Fruit fly (Drosophila melanogaster): ENCODE data around the gene CG32808.

Gene CG32808

DNA sequence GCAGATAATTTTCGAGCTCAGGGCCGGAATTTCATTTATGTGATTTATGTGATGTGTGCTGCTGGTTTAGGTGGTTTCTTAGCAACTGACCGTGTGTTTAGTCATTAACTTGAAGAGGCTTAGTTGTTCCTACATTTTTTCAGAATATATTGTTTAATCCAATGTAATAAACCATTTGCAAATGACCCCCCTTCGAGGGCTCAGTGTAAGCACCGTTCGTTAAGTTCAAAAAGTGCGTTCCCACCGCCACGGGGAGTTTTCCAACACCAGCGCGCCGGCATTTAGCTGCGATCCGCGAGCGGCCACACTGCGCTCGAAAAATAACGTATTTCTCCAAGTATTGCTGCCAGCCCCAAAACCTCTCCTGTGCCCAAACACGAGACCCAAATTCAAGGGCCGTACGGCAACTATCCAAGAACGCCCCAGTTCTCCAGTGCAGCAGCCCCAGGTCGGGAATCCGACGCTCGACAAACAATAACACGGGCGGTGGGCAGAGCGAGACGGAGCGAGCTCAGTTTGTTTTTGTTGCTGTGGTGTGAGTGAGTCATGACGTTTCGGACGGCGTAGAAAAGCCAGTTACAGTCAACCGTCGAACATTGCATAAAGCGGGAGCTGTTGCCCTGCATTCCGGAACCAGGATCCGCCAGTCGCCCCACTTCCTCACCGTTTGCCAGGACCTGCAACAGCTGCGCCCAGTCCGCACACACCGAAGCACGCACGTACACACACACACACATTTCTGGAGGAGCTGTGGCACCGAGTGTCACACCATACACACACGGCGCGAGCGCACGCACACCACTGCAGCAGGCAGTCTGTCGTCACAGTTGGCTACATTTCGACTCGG is 8.9 kb upstream of the CG32808 start, which contains the start of gene rush (continued):
- no peak for TF ChIP-seq Doc2 (GFP tag; IDR thresholded peaks at IDR 0.05)
- TF ChIP-seq so (GFP tag; IDR thresholded peaks at IDR 0.05) = no peak
- no peak for TF ChIP-seq CG11085 (GFP tag; IDR thresholded peaks at IDR 0.05)
- TF ChIP-seq pho (GFP tag; optimal IDR thresholded peaks at IDR 0.05) = peak; percentile 53
- no peak for TF ChIP-seq CG5180 (GFP tag; optimal IDR thresholded peaks at IDR 0.05)
- peak; percentile 29 for TF ChIP-seq ERR (GFP tag; optimal IDR thresholded peaks at IDR 0.05)
- TF ChIP-seq tll (GFP tag; optimal IDR thresholded peaks at IDR 0.05) = no peak
- TF ChIP-seq sug (tag; optimal IDR thresholded peaks at IDR 0.05) = peak; percentile 38
- no peak for TF ChIP-seq psq (GFP tag; optimal IDR thresholded peaks at IDR 0.05)
- no peak for TF ChIP-seq CG3726 (GFP tag; IDR thresholded peaks at IDR 0.05)
- peak; percentile 10 for TF ChIP-seq PHDP (tag; optimal IDR thresholded peaks at IDR 0.05)
- no peak for TF ChIP-seq wek (GFP tag; optimal IDR thresholded peaks at IDR 0.05)
- no peak for TF ChIP-seq CG10565 (GFP tag; optimal IDR thresholded peaks at IDR 0.05)
- no peak for TF ChIP-seq Atf-2 (GFP tag; optimal IDR thresholded peaks at IDR 0.05)
- TF ChIP-seq CG10959 (GFP tag; IDR thresholded peaks at IDR 0.05) = no peak
- no peak for TF ChIP-seq CG12236 (GFP tag; optimal IDR thresholded peaks at IDR 0.05)
- TF ChIP-seq klu (GFP tag; IDR thresholded peaks at IDR 0.05) = no peak
- TF ChIP-seq CG7987 (GFP tag; optimal IDR thresholded peaks at IDR 0.05) = no peak
- TF ChIP-seq CG10462 (GFP tag; optimal IDR thresholded peaks at IDR 0.05) = no peak
- no peak for TF ChIP-seq CG10979 (tag; optimal IDR thresholded peaks at IDR 0.05)
- TF ChIP-seq Oli (tag; optimal IDR thresholded peaks at IDR 0.05) = no peak
- TF ChIP-seq sob (GFP tag; IDR thresholded peaks at IDR 0.05) = peak; percentile 46; the same call in 1 of the 2 replicates
- TF ChIP-seq kni (GFP tag; optimal IDR thresholded peaks at IDR 0.05) = peak; percentile 5
- TF ChIP-seq CG17359 (tag; optimal IDR thresholded peaks at IDR 0.05) = no peak
- TF ChIP-seq sc (optimal IDR thresholded peaks at IDR 0.05) = no peak
- TF ChIP-seq sc (GFP tag; optimal IDR thresholded peaks at IDR 0.05) = no peak
- TF ChIP-seq ATbp (GFP tag; optimal IDR thresholded peaks at IDR 0.05) = peak; percentile 4
- TF ChIP-seq CG11247 (GFP tag; IDR thresholded peaks at IDR 0.05) = no peak
- peak; percentile 97 for TF ChIP-seq MESR4 (GFP tag; optimal IDR thresholded peaks at IDR 0.05)
- TF ChIP-seq jing (GFP tag; optimal IDR thresholded peaks at IDR 0.05) = no peak
- no peak for TF ChIP-seq CG18764 (GFP tag; optimal IDR thresholded peaks at IDR 0.05)
- no peak for TF ChIP-seq NC2α (GFP tag; optimal IDR thresholded peaks at IDR 0.05)
- TF ChIP-seq emc (GFP tag; optimal IDR thresholded peaks at IDR 0.05) = peak; percentile 15
- TF ChIP-seq CG30020 (tag; optimal IDR thresholded peaks at IDR 0.05) = no peak
- TF ChIP-seq gsb (GFP tag; IDR thresholded peaks at IDR 0.05) = no peak
- TF ChIP-seq CG18619 (GFP tag; optimal IDR thresholded peaks at IDR 0.05) = peak; percentile 16
- TF ChIP-seq Usf (GFP tag; optimal IDR thresholded peaks at IDR 0.05) = no peak
- TF ChIP-seq CG9797 (GFP tag; optimal IDR thresholded peaks at IDR 0.05) = peak; percentile 80
- TF ChIP-seq CG5245 (GFP tag; optimal IDR thresholded peaks at IDR 0.05) = no peak
- no peak for TF ChIP-seq CG6813 (GFP tag; optimal IDR thresholded peaks at IDR 0.05)
- peak; percentile 65 for TF ChIP-seq CG2120 (GFP tag; optimal IDR thresholded peaks at IDR 0.05)
- TF ChIP-seq Sry-δ (GFP tag; optimal IDR thresholded peaks at IDR 0.05) = peak; percentile 42
- peak; percentile 49 for TF ChIP-seq CG17829 (tag; optimal IDR thresholded peaks at IDR 0.05)
- no peak for TF ChIP-seq Atf6 (GFP tag; IDR thresholded peaks at IDR 0.05)
- no peak for TF ChIP-seq CG7372 (GFP tag; IDR thresholded peaks at IDR 0.05)
- TF ChIP-seq Bteb2 (GFP tag; optimal IDR thresholded peaks at IDR 0.05) = no peak
- TF ChIP-seq Pdp1 (GFP tag; optimal IDR thresholded peaks at IDR 0.05) = peak in 1 of 2 experiments; percentile 36
- TF ChIP-seq hbn (GFP tag; IDR thresholded peaks at IDR 0.05; ENCODE audit: partially characterized antibody) = no peak
- peak; percentile 58 for TF ChIP-seq CG12659 (GFP tag; optimal IDR thresholded peaks at IDR 0.05)
